Fruit fly (Drosophila melanogaster): ENCODE results near the gene Spindly.

Spindly gene

dm6 chr2L:3555408-3556058 is 25.4 kb upstream of the Spindly start (continued):
- TF ChIP-seq hkb (optimal IDR thresholded peaks at IDR 0.05) (no peak), hkb (GFP tag; IDR thresholded peaks at IDR 0.05) (no peak), Atf6 (GFP tag; IDR thresholded peaks at IDR 0.05) (no peak), p53 (GFP tag; optimal IDR thresholded peaks at IDR 0.05) (no peak), CG2116 (GFP tag; optimal IDR thresholded peaks at IDR 0.05) (no peak), HLH4C (GFP tag; IDR thresholded peaks at IDR 0.05; ENCODE audit: partially characterized antibody) (no peak), Tbp (GFP tag; optimal IDR thresholded peaks at IDR 0.05) (no peak), Eip74EF (GFP tag; optimal IDR thresholded peaks at IDR 0.05) (no peak), fd102C (GFP tag; optimal IDR thresholded peaks at IDR 0.05) (no peak), fu2 (GFP tag; optimal IDR thresholded peaks at IDR 0.05) (no peak), ems (GFP tag; optimal IDR thresholded peaks at IDR 0.05) (no peak), CG1832 (GFP tag; optimal IDR thresholded peaks at IDR 0.05) (no peak), mam (GFP tag; optimal IDR thresholded peaks at IDR 0.05) (no peak), CG11456 (GFP tag; IDR thresholded peaks at IDR 0.05) (no peak), fd64A (GFP tag; optimal IDR thresholded peaks at IDR 0.05) (no peak), sc (optimal IDR thresholded peaks at IDR 0.05) (no peak), sc (GFP tag; optimal IDR thresholded peaks at IDR 0.05) (no peak), CG14441 (GFP tag; IDR thresholded peaks at IDR 0.05) (no peak), CG15479 (GFP tag; optimal IDR thresholded peaks at IDR 0.05) (no peak), Fer2 (tag; optimal IDR thresholded peaks at IDR 0.05) (no peak), Max (GFP tag; optimal IDR thresholded peaks at IDR 0.05) (no peak), gce (GFP tag; IDR thresholded peaks at IDR 0.05) (0 out of 3 replicates have a peak, but pooled peaks have one; percentile 29), CG2889 (GFP tag; IDR thresholded peaks at IDR 0.05) (no peak), eve (GFP tag; optimal IDR thresholded peaks at IDR 0.05) (no peak), tx (GFP tag; optimal IDR thresholded peaks at IDR 0.05) (no peak), gsb (GFP tag; IDR thresholded peaks at IDR 0.05) (no peak), CG10959 (GFP tag; IDR thresholded peaks at IDR 0.05) (peak; percentile 59; the same call in 1 of the 2 replicates), HmgZ (tag; optimal IDR thresholded peaks at IDR 0.05) (no peak), wor (GFP tag; IDR thresholded peaks at IDR 0.05) (no peak), NFAT (GFP tag; IDR thresholded peaks at IDR 0.05) (no peak), Lhr (GFP tag; optimal IDR thresholded peaks at IDR 0.05) (no peak), H2.0 (GFP tag; IDR thresholded peaks at IDR 0.05) (no peak), MTF-1 (GFP tag; optimal IDR thresholded peaks at IDR 0.05; ENCODE audit: borderline replicate concordance) (no peak), CG7987 (GFP tag; optimal IDR thresholded peaks at IDR 0.05) (no peak), kah (GFP tag; optimal IDR thresholded peaks at IDR 0.05) (no peak), CG12155 (GFP tag; optimal IDR thresholded peaks at IDR 0.05) (no peak), fd3F (GFP tag; optimal IDR thresholded peaks at IDR 0.05) (no peak), salm (tag; optimal IDR thresholded peaks at IDR 0.05) (no peak), bab2 (GFP tag; optimal IDR thresholded peaks at IDR 0.05) (no peak), CG15269 (tag; optimal IDR thresholded peaks at IDR 0.05) (no peak), Atf3 (GFP tag; optimal IDR thresholded peaks at IDR 0.05) (no peak), ttk (GFP tag; IDR thresholded peaks at IDR 0.05) (no peak), CG5245 (GFP tag; optimal IDR thresholded peaks at IDR 0.05) (no peak), CG14860 (GFP tag; IDR thresholded peaks at IDR 0.05; ENCODE audit: partially characterized antibody) (no peak; the same call in 2 of the 3 replicates), pros (GFP tag; optimal IDR thresholded peaks at IDR 0.05) (no peak), grn (GFP tag; optimal IDR thresholded peaks at IDR 0.05) (no peak), CG33213 (GFP tag; optimal IDR thresholded peaks at IDR 0.05) (no peak), CG11085 (GFP tag; IDR thresholded peaks at IDR 0.05) (no peak), NK7.1 (GFP tag; optimal IDR thresholded peaks at IDR 0.05) (no peak), gem (tag; optimal IDR thresholded peaks at IDR 0.05) (peak; percentile 50), ac (GFP tag; optimal IDR thresholded peaks at IDR 0.05) (no peak)

Measured in whole organism, embryonic.